Fruit fly (Drosophila melanogaster): ENCODE measurements around the gene Wnt5.
A peak's percentile ranks its signal among the peaks of the same experiment; 100 is the strongest.

DNA sequence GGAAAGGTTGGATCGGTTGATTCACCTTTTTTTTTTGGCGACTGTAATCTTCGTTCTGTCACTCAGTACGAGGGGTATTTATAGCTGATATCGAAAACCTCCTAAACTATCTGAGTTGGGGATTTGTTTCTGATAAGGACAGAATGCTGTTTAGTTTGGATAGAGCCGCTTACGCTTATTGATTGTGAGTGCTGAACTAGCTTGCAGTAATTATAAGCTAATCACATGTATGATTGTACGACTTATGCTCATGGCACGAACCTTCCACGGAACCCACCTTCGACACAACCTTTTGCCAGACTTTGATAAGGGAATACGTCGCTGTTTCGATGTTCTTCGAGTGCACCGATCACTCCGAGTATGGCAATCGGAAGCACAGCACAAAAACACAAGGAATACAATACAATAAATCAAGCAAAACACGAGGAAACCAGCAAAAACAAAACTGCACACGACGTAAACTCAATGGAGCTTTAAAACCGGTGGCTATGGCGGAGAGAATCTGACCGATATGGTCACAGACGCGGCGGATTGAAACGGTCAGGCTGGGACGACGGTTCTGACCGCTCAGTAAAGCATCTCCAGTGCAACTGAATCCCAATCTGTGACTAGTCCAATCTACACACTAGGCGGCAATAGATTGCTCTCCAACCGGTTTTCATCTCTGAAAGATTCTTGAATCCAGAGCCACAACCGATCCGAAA lies 18.7 kb downstream of the Wnt5 start, which contains the start of gene psh:
- TF ChIP-seq Eip75B (GFP tag; optimal IDR thresholded peaks at IDR 0.05) (peak; percentile 21), CG11762 (GFP tag; optimal IDR thresholded peaks at IDR 0.05; ENCODE audit: insufficient read depth) (no peak), CG11902 (GFP tag; optimal IDR thresholded peaks at IDR 0.05) (no peak), fd85E (GFP tag; optimal IDR thresholded peaks at IDR 0.05) (no peak), CG11294 (GFP tag; IDR thresholded peaks at IDR 0.05) (no peak; the same call in 1 of the 2 replicates), Smox (GFP tag; optimal IDR thresholded peaks at IDR 0.05) (no peak), Ets96B (tag; optimal IDR thresholded peaks at IDR 0.05) (no peak), eg (GFP tag; IDR thresholded peaks at IDR 0.05) (no peak), CG6808 (GFP tag; optimal IDR thresholded peaks at IDR 0.05) (peak; percentile 13)

Data from whole organism, prepupa.